Worm (Caenorhabditis elegans): ENCODE data around the gene tag-250.

ce11 chrIII:7894724-7895123 is 30.0 kb downstream of the tag-250 start, which contains the start of gene ZK688.4:
- TF ChIP-seq ama-1 (optimal IDR thresholded peaks at IDR 0.05) (no peak), tra-4 (tag; optimal IDR thresholded peaks at IDR 0.05) (no peak), flt-1 (GFP tag; IDR thresholded peaks at IDR 0.05) (no peak), tbx-37 (GFP tag; conservative IDR thresholded peaks at IDR 0.05) (no peak), hmbx-1 (tag; optimal IDR thresholded peaks at IDR 0.05) (no peak), hmg-4 (GFP tag; optimal IDR thresholded peaks at IDR 0.05) (no peak), tbx-11 (GFP tag; IDR thresholded peaks at IDR 0.05) (no peak), ceh-36 (tag; optimal IDR thresholded peaks at IDR 0.05) (no peak), scrt-1 (GFP tag; IDR thresholded peaks at IDR 0.05) (no peak), B0310.2 (tag; optimal IDR thresholded peaks at IDR 0.05) (no peak), ceh-13 (GFP tag; optimal IDR thresholded peaks at IDR 0.05) (no peak), F13C5.2 (tag; optimal IDR thresholded peaks at IDR 0.05) (no peak)
